Worm (Caenorhabditis elegans) whole organism, late embryonic: ENCODE results near the gene dnj-8.

ENCODE experiments used
- C08G9.2 ChIP-seq: sonication (generic microtip); optimal IDR thresholded peaks from 2 replicates; lab custom pipeline; 2016; ENCODE audit warnings: mild to moderate bottlenecking, missing genetic modification characterization, moderate library complexity, missing compliant biosample characterization
- F13H6.1 ChIP-seq: sonication (generic microtip); optimal IDR thresholded peaks from 2 replicates; lab custom pipeline; 2016; ENCODE audit warnings: missing genetic modification characterization, missing compliant biosample characterization
- K09A11.1 ChIP-seq: sonication (generic microtip); optimal IDR thresholded peaks from 2 replicates; lab custom pipeline; 2017; ENCODE audit warnings: antibody characterized with exemption, mild to moderate bottlenecking, missing genetic modification characterization, missing compliant biosample characterization; ENCODE audit not compliant: insufficient read depth
- T23F11.4 ChIP-seq: fragments of 200-800 bp; sonication (Bioruptor generic); optimal IDR thresholded peaks from 2 replicates; lab custom pipeline; 2018; ENCODE audit warnings: mild to moderate bottlenecking, missing genetic modification characterization, missing compliant biosample characterization
- Y22D7AL.16 ChIP-seq: sonication (generic microtip); optimal IDR thresholded peaks from 2 replicates; lab custom pipeline; 2016; ENCODE audit warnings: missing genetic modification characterization, missing compliant biosample characterization
- ceh-2 ChIP-seq: sonication (generic microtip); optimal IDR thresholded peaks from 2 replicates; lab custom pipeline; 2016; ENCODE audit warnings: missing genotype, missing genetic modification characterization, missing compliant biosample characterization
- ceh-30 ChIP-seq: fragments of 150-350 bp; optimal IDR thresholded peaks from 2 replicates; lab custom pipeline; 2014; ENCODE audit warnings: missing biosample characterization, missing genetic modification characterization
- ceh-31 ChIP-seq: sonication (generic microtip); optimal IDR thresholded peaks from 2 replicates; lab custom pipeline; 2016; ENCODE audit warnings: missing genetic modification characterization, missing compliant biosample characterization
- ceh-48 ChIP-seq: sonication (generic microtip); optimal IDR thresholded peaks from 2 replicates; lab custom pipeline; 2016; ENCODE audit warnings: missing genetic modification characterization, inconsistent platforms, missing compliant biosample characterization
- ceh-9 ChIP-seq: sonication (generic microtip); optimal IDR thresholded peaks from 2 replicates; lab custom pipeline; 2016; ENCODE audit warnings: mild to moderate bottlenecking, missing genetic modification characterization, inconsistent platforms, missing compliant biosample characterization
- che-1 ChIP-seq: sonication (generic microtip); optimal IDR thresholded peaks from 2 replicates; lab custom pipeline; 2016; ENCODE audit warnings: mild to moderate bottlenecking, missing genetic modification characterization, missing compliant biosample characterization
- dmd-4 ChIP-seq: sonication (generic microtip); optimal IDR thresholded peaks from 2 replicates; lab custom pipeline; 2016; ENCODE audit warnings: borderline replicate concordance, missing genetic modification characterization, missing compliant biosample characterization
- dve-1 ChIP-seq: sonication (generic microtip); optimal IDR thresholded peaks from 2 replicates; lab custom pipeline; 2017; ENCODE audit warnings: antibody characterized with exemption, mild to moderate bottlenecking, missing genetic modification characterization, missing compliant biosample characterization
- elt-4 ChIP-seq: sonication (generic microtip); optimal IDR thresholded peaks from 2 replicates; lab custom pipeline; 2016; ENCODE audit warnings: missing genetic modification characterization, missing compliant biosample characterization
- fkh-10 ChIP-seq: fragments of 150-350 bp; optimal IDR thresholded peaks from 2 replicates; lab custom pipeline; 2014; ENCODE audit warnings: missing biosample characterization, missing genetic modification reagents, missing genetic modification characterization
- hlh-13 ChIP-seq: fragments of 200-800 bp; sonication (Bioruptor generic); optimal IDR thresholded peaks from 2 replicates; lab custom pipeline; 2018; ENCODE audit warnings: mild to moderate bottlenecking, missing genetic modification characterization, missing compliant biosample characterization
- hlh-15 ChIP-seq: sonication (generic microtip); optimal IDR thresholded peaks from 2 replicates; lab custom pipeline; 2016; ENCODE audit warnings: missing genetic modification characterization, missing compliant biosample characterization
- hlh-30 ChIP-seq: sonication (generic microtip); optimal IDR thresholded peaks from 2 replicates; lab custom pipeline; 2017; ENCODE audit warnings: antibody characterized with exemption, missing genetic modification characterization, missing compliant biosample characterization; ENCODE audit not compliant: insufficient read depth
- hlh-6 ChIP-seq: sonication (generic microtip); optimal IDR thresholded peaks from 2 replicates; lab custom pipeline; 2016; ENCODE audit warnings: missing genotype, missing genetic modification characterization, missing compliant biosample characterization
- hlh-8 ChIP-seq: sonication (generic microtip); optimal IDR thresholded peaks from 2 replicates; lab custom pipeline; 2016; ENCODE audit warnings: missing genotype, missing genetic modification characterization, missing compliant biosample characterization
- lin-11 ChIP-seq: fragments of 200-800 bp; sonication (Bioruptor generic); optimal IDR thresholded peaks from 2 replicates; lab custom pipeline; 2018; ENCODE audit warnings: mild to moderate bottlenecking, missing genetic modification characterization, missing compliant biosample characterization
- mec-3 ChIP-seq: sonication (generic microtip); optimal IDR thresholded peaks from 2 replicates; lab custom pipeline; 2016; ENCODE audit warnings: borderline replicate concordance, missing genetic modification characterization, missing compliant biosample characterization
- nfya-1 ChIP-seq: sonication (generic microtip); optimal IDR thresholded peaks from 2 replicates; lab custom pipeline; 2017; ENCODE audit warnings: missing genetic modification characterization, mild to moderate bottlenecking, missing compliant biosample characterization, antibody characterized with exemption, moderate library complexity
- nhr-11 ChIP-seq: fragments of 150-350 bp; optimal IDR thresholded peaks from 2 replicates; lab custom pipeline; 2014; ENCODE audit warnings: missing biosample characterization, missing genetic modification characterization
- pag-3 ChIP-seq: sonication (generic microtip); optimal IDR thresholded peaks from 2 replicates; lab custom pipeline; 2016; ENCODE audit warnings: missing compliant biosample characterization, missing genetic modification characterization, borderline replicate concordance
- pha-2 ChIP-seq: sonication (generic microtip); optimal IDR thresholded peaks from 2 replicates; lab custom pipeline; 2017; ENCODE audit warnings: mild to moderate bottlenecking, missing genetic modification characterization, missing compliant biosample characterization
- pha-4 ChIP-seq: fragments of 150-350 bp; optimal IDR thresholded peaks from 2 replicates; lab custom pipeline; 2018; ENCODE audit warnings: missing biosample characterization, missing genetic modification reagents, missing genetic modification characterization
- pqm-1 ChIP-seq: sonication (generic microtip); optimal IDR thresholded peaks from 2 replicates; lab custom pipeline; 2016; ENCODE audit warnings: missing genetic modification characterization, missing compliant biosample characterization
- pros-1 ChIP-seq: fragments of 150-350 bp; optimal IDR thresholded peaks from 2 replicates; lab custom pipeline; 2014; ENCODE audit warnings: missing biosample characterization, missing genetic modification reagents, missing genetic modification characterization
- ref-2 ChIP-seq: sonication (generic microtip); optimal IDR thresholded peaks from 2 replicates; lab custom pipeline; 2016; ENCODE audit warnings: missing genetic modification characterization, missing compliant biosample characterization
- rnt-1 ChIP-seq: sonication (generic microtip); optimal IDR thresholded peaks from 2 replicates; lab custom pipeline; 2016; ENCODE audit warnings: missing genetic modification characterization, missing compliant biosample characterization
- sdc-2 ChIP-seq: sonication (generic microtip); optimal IDR thresholded peaks from 2 replicates; lab custom pipeline; 2016; ENCODE audit warnings: missing genotype, missing genetic modification characterization, missing compliant biosample characterization
- sox-4 ChIP-seq: sonication (generic microtip); optimal IDR thresholded peaks from 2 replicates; lab custom pipeline; 2017; ENCODE audit warnings: mild to moderate bottlenecking, missing genetic modification characterization, inconsistent platforms, missing compliant biosample characterization
- tbx-2 ChIP-seq: sonication (generic microtip); optimal IDR thresholded peaks from 2 replicates; lab custom pipeline; 2016; ENCODE audit warnings: missing genetic modification characterization, missing compliant biosample characterization
- ttx-3 ChIP-seq: sonication (generic microtip); optimal IDR thresholded peaks from 2 replicates; lab custom pipeline; 2016; ENCODE audit warnings: missing genetic modification reagents, missing genetic modification characterization, missing compliant biosample characterization
- unc-3 ChIP-seq, 2 experiments: fragments of 200-800 bp in 1 of 2; sonication (Bioruptor generic) in 1 of 2; sonication (generic microtip) in 1 of 2; conservative IDR thresholded peaks in 1 of 2; optimal IDR thresholded peaks in 1 of 2; 2 replicates each; pipeline versions ENCODE4 v1.3.6 to Lab custom; 2016 to 2022; ENCODE audit warnings: missing compliant biosample characterization in 2 of 2, missing genetic modification characterization in 2 of 2, missing genetic modification reagents in 1 of 2
- unc-86 ChIP-seq: sonication (generic microtip); optimal IDR thresholded peaks from 2 replicates; lab custom pipeline; 2016; ENCODE audit warnings: missing genetic modification characterization, missing compliant biosample characterization
- zip-5 ChIP-seq: sonication (generic microtip); optimal IDR thresholded peaks from 2 replicates; lab custom pipeline; 2016; ENCODE audit warnings: missing genetic modification characterization, missing compliant biosample characterization
- ztf-16 ChIP-seq: sonication (generic microtip); optimal IDR thresholded peaks from 2 replicates; lab custom pipeline; 2017; ENCODE audit warnings: missing genetic modification characterization, missing compliant biosample characterization

Gene dnj-8

DNA sequence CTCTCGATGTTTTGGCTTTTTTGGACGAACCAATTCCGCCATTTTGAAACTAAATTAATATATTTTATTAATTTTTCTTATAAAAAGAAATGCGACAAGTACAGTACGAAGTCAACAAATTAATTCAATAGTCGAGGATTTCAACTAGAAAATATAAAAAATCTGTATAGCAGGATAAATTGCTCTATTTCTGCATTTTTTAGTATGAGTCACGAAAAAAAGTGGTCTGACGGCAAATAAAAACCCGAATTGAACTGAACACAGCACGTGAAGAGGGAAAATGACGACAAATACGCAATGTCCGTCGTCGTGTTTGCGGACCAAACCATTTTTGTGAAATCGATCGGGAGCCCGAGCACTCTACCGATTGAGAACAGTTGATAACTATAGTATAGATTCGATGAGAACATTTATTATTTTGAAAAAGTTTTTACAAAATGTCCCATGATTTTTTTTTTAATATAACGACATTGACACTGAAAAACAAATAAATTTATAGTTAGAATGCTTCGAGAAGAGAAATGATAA is 11.5 kb upstream of the dnj-8 start, which contains the start of gene epg-5:
Gene epg-5, minus strand, starts transcription at position 51 of the 528 bp plus-strand sequence.
- peak; percentile 38 for TF ChIP-seq ceh-48 (tag; lab: Kevin White, UChicago)
- no peak for TF ChIP-seq hlh-6 (tag; lab: Kevin White, UChicago)
- TF ChIP-seq tbx-2 (tag; lab: Kevin White, UChicago) = no peak
- no peak for TF ChIP-seq fkh-10 (GFP tag; lab: Kevin White, UChicago)
- TF ChIP-seq T23F11.4 (GFP tag; lab: Kevin White, UChicago) = no peak
- TF ChIP-seq sox-4 (tag; lab: Kevin White, UChicago) = no peak
- TF ChIP-seq mec-3 = no peak
- no peak for TF ChIP-seq sdc-2
- TF ChIP-seq pha-2 (tag; lab: Kevin White, UChicago) = no peak
- peak; percentile 37 for TF ChIP-seq hlh-30 (tag; lab: Kevin White, UChicago)
- TF ChIP-seq unc-86 (tag; lab: Kevin White, UChicago) = no peak

DNA sequence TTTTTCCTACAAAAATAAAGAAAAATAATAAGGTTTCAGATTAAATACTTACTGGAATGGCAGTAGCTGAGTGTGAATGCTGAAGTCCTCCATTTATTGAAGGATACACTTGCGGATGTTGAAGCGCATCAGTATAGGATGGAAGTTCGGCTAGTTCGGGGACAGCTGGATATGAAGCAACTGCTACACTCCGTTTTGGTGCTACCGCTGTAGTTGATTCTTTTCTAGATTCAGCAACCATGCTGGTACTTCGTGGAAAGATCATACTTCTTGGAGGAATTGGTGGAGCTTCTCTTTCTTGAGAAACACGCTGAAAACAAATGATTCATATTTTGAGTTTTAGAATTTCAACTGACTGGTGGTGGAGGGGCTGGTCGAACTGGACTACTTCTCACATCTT is 10.7 kb upstream of the dnj-8 start:
- TF ChIP-seq rnt-1 = no peak
- TF ChIP-seq nhr-11 (tag; lab: Kevin White, UChicago) = no peak
- TF ChIP-seq zip-5 (tag; lab: Kevin White, UChicago) = no peak
- no peak for TF ChIP-seq pag-3 (tag; lab: Kevin White, UChicago)
- TF ChIP-seq elt-4 (tag; lab: Kevin White, UChicago) = no peak
- no peak for TF ChIP-seq ceh-31

DNA sequence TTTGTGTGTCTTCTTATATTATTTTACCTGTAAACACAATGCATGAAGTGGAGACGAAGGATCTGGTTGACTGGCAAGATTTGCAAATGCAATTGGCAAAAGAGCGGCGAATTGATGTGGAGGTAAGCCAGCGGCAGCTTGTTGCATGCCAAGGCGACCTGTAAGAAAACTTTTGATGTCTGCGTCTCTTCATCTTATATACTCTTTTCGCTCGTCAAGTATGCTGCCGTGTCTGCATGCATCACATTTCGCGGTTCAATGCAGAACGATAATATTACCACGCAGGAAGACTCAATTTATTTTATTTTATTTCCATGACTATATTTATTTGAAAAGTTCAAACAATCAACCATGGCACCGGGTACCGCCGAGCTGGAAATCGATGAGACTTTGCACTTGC is 3.1 kb upstream of the dnj-8 start, which contains the start of gene vps-33.2:
Gene vps-33.2, plus strand, starts transcription at position 244 of the 400 bp plus-strand sequence.
- TF ChIP-seq ceh-30 (tag; lab: Kevin White, UChicago) (no peak), C08G9.2 (tag; lab: Kevin White, UChicago) (no peak), pros-1 (no peak), nfya-1 (tag; lab: Kevin White, UChicago) (peak; percentile 34)

DNA sequence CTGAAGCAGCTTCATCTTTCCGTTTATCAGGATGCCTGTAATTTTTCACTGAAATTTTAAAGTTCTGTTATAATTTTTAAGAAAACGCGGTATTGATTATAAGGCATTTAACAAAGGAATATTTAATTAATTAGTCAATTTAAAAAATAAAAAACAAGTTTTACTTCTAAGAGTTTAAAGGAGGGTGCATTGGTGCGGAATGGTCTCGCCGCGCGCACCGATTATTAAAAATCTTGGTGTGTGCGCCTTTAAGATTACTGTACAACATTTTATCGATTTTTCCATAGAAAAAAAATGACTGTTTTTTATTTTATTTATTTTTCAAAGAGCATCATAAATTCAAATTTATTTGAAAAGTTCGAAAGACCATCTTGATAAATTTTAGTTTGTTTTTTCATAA is 373 bp downstream of the dnj-8 start:
- TF ChIP-seq dmd-4 (tag; lab: Kevin White, UChicago) (no peak), che-1 (tag; lab: Kevin White, UChicago) (no peak), lin-11 (no peak), ttx-3 (tag; lab: Kevin White, UChicago) (no peak), pqm-1 (tag; lab: Kevin White, UChicago) (no peak), ztf-16 (tag; lab: Kevin White, UChicago) (no peak), dve-1 (no peak), nhr-11 (tag; lab: Kevin White, UChicago) (no peak), pha-4 (no peak), ceh-2 (tag; lab: Kevin White, UChicago) (no peak), unc-86 (tag; lab: Kevin White, UChicago) (no peak), elt-4 (tag; lab: Kevin White, UChicago) (no peak)

DNA sequence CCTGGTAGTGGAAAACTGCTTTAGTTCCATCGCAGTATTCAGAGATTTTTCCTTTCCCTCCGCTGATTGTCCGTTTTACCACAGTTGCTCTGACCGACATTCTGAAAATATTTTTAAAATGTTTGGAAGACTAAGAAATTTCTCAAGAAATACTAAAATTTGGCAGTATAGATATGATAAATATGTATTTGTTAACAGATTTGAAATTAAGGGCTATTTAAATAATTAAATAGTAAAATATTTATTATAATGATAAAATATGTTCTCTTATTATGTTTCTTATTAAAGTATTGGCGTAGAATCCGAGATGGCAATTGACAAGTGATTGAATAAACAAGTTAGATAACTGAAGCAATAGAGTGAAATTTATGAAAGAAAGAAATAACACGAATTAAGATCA is 3.7 kb downstream of the dnj-8 start, which contains the start of gene aipr-1:
Gene aipr-1, minus strand, starts transcription at position 101 of the 400 bp plus-strand sequence.
- TF ChIP-seq unc-3 (GFP tag; conservative IDR thresholded peaks at IDR 0.05; lab: Robert Waterston, UW) = no peak
- no peak for TF ChIP-seq unc-3 (tag; optimal IDR thresholded peaks at IDR 0.05; lab: Kevin White, UChicago)
- no peak for TF ChIP-seq hlh-13 (GFP tag; lab: Kevin White, UChicago)
- no peak for TF ChIP-seq F13H6.1 (tag; lab: Kevin White, UChicago)
- no peak for TF ChIP-seq hlh-8 (tag; lab: Kevin White, UChicago)
- TF ChIP-seq unc-86 (tag; lab: Kevin White, UChicago) = no peak
- no peak for TF ChIP-seq ceh-9
- TF ChIP-seq pqm-1 (tag; lab: Kevin White, UChicago) = no peak
- no peak for TF ChIP-seq Y22D7AL.16 (tag; lab: Kevin White, UChicago)
- no peak for TF ChIP-seq ref-2 (tag; lab: Kevin White, UChicago)
- no peak for TF ChIP-seq K09A11.1 (tag; lab: Kevin White, UChicago)
- no peak for TF ChIP-seq fkh-10 (GFP tag; lab: Kevin White, UChicago)
- TF ChIP-seq hlh-15 (tag; lab: Kevin White, UChicago) = no peak
